Fruit fly (Drosophila melanogaster): ENCODE results near the gene CG1105.

Gene CG1105

DNA sequence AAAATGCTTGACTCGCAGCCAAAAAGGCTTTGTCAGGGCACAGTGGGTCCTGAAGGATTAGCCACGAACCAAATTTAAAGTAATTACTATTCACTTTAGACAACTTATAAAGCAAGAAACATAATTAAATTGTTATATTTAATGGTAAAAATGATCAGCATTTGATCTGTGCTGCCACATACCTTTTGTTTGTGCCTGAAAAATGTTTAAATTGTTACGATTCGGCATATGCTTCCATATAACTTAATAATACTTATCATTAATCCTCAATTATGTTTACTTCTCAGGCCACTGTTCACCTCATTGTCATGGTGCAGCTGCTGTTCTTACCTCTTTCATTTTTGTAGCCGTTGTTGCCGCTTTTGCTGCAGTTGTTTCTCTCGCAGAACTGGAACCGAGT lies 41.7 kb downstream of the CG1105 start:
- TF ChIP-seq kni (GFP tag; optimal IDR thresholded peaks at IDR 0.05) (no peak), zen2 (GFP tag; IDR thresholded peaks at IDR 0.05; ENCODE audit: partially characterized antibody) (no peak), CkIIα-i1 (GFP tag; IDR thresholded peaks at IDR 0.05) (no peak), bsh (GFP tag; optimal IDR thresholded peaks at IDR 0.05) (peak in 1 of 2 experiments; percentile 1)

dm6 chr3R:7024574-7024973 lies 42.4 kb downstream of the CG1105 start:
- TF ChIP-seq CG16779 (GFP tag; IDR thresholded peaks at IDR 0.05) (no peak), gem (tag; optimal IDR thresholded peaks at IDR 0.05) (peak; percentile 21), sens (GFP tag) (peak; percentile 72), bsh (GFP tag; optimal IDR thresholded peaks at IDR 0.05) (peak in 1 of 2 experiments; percentile 88), lbe (GFP tag; optimal IDR thresholded peaks at IDR 0.05) (peak; percentile 60), CG17328 (GFP tag; IDR thresholded peaks at IDR 0.05) (0 out of 2 replicates have a peak, but pooled peaks have one; percentile 29), CG32532 (GFP tag; IDR thresholded peaks at IDR 0.05) (no peak), CG12104 (GFP tag; optimal IDR thresholded peaks at IDR 0.05) (no peak), Ets65A (GFP tag) (peak; percentile 64)
